Fruit fly (Drosophila melanogaster): Measurements from ENCODE around the gene larp.

The larp gene

dm6 chr3R:28335462-28335998 is 710 bp downstream of the larp start (continued):
- TF ChIP-seq corto (GFP tag; optimal IDR thresholded peaks at IDR 0.05), result no peak
- TF ChIP-seq trh (GFP tag; optimal IDR thresholded peaks at IDR 0.05), result no peak
- TF ChIP-seq vnd (GFP tag; IDR thresholded peaks at IDR 0.05; ENCODE audit: partially characterized antibody), result no peak
- TF ChIP-seq CG17612 (GFP tag; IDR thresholded peaks at IDR 0.05), result no peak
- peak; percentile 71 for TF ChIP-seq Lhr (GFP tag; optimal IDR thresholded peaks at IDR 0.05)
- TF ChIP-seq CTCF (GFP tag; optimal IDR thresholded peaks at IDR 0.05), result peak; percentile 6
- peak; percentile 78 for TF ChIP-seq CG13424 (tag; optimal IDR thresholded peaks at IDR 0.05)
- TF ChIP-seq CG4730 (GFP tag; IDR thresholded peaks at IDR 0.05), result peak; percentile 61
- peak; percentile 60 for TF ChIP-seq org-1 (GFP tag; optimal IDR thresholded peaks at IDR 0.05)
- peak; percentile 40 for TF ChIP-seq CG12155 (GFP tag; optimal IDR thresholded peaks at IDR 0.05)
- peak; percentile 32 for TF ChIP-seq exex (tag; optimal IDR thresholded peaks at IDR 0.05)
- TF ChIP-seq tup (GFP tag; optimal IDR thresholded peaks at IDR 0.05), result peak; percentile 59
- peak; percentile 78 for TF ChIP-seq CG12659 (GFP tag; optimal IDR thresholded peaks at IDR 0.05)
- TF ChIP-seq wor (GFP tag; IDR thresholded peaks at IDR 0.05), result no peak
- TF ChIP-seq unpg (GFP tag; optimal IDR thresholded peaks at IDR 0.05), result peak; percentile 75
- no peak; the same call in 1 of the 2 replicates for TF ChIP-seq ro (GFP tag; IDR thresholded peaks at IDR 0.05)
- peak; percentile 57 for TF ChIP-seq CG10366 (GFP tag; IDR thresholded peaks at IDR 0.05)
- TF ChIP-seq CG12071 (GFP tag; optimal IDR thresholded peaks at IDR 0.05), result peak; percentile 53
- no peak for TF ChIP-seq hbn (GFP tag; IDR thresholded peaks at IDR 0.05; ENCODE audit: partially characterized antibody)
- peak; percentile 8 for TF ChIP-seq fd102C (GFP tag; optimal IDR thresholded peaks at IDR 0.05)
- peak; percentile 83 for TF ChIP-seq CG31441 (GFP tag; IDR thresholded peaks at IDR 0.05)
- peak; percentile 41 for TF ChIP-seq CG30431 (GFP tag; optimal IDR thresholded peaks at IDR 0.05)
- peak; percentile 68; the same call in 2 of the 3 replicates for TF ChIP-seq CG17361 (GFP tag; IDR thresholded peaks at IDR 0.05)
- peak in 1 of 2 experiments; percentile 70 for TF ChIP-seq bsh (GFP tag; optimal IDR thresholded peaks at IDR 0.05)
- peak; percentile 70; the same call in 2 of the 3 replicates for TF ChIP-seq Dbx (GFP tag; IDR thresholded peaks at IDR 0.05)
- peak; percentile 50 for TF ChIP-seq BEAF-32 (GFP tag; optimal IDR thresholded peaks at IDR 0.05)
- no peak for TF ChIP-seq Dll (GFP tag; IDR thresholded peaks at IDR 0.05; ENCODE audit: partially characterized antibody)
- peak; percentile 62 for TF ChIP-seq CG12942 (GFP tag; optimal IDR thresholded peaks at IDR 0.05)
- TF ChIP-seq Aef1 (GFP tag; IDR thresholded peaks at IDR 0.05), result peak; percentile 45; the same call in 2 of the 3 replicates
- TF ChIP-seq nmo (GFP tag; optimal IDR thresholded peaks at IDR 0.05), result peak; percentile 87
- peak; percentile 56 for TF ChIP-seq D19B (GFP tag; optimal IDR thresholded peaks at IDR 0.05)
- TF ChIP-seq CG10979 (tag; optimal IDR thresholded peaks at IDR 0.05), result peak; percentile 72
- peak; percentile 59; the same call in 1 of the 3 replicates for TF ChIP-seq CG6791 (GFP tag; IDR thresholded peaks at IDR 0.05; ENCODE audit: partially characterized antibody)
- TF ChIP-seq CG7372 (GFP tag; IDR thresholded peaks at IDR 0.05), result peak; percentile 68
- TF ChIP-seq CG2678 (tag; optimal IDR thresholded peaks at IDR 0.05), result peak; percentile 74
- TF ChIP-seq Atf6 (GFP tag; IDR thresholded peaks at IDR 0.05), result peak; percentile 65; the same call in 1 of the 2 replicates
- TF ChIP-seq CG8924 (tag; optimal IDR thresholded peaks at IDR 0.05), result peak; percentile 62
- no peak for TF ChIP-seq Lim3 (GFP tag; IDR thresholded peaks at IDR 0.05)
- peak; percentile 71 for TF ChIP-seq CG11695 (GFP tag; IDR thresholded peaks at IDR 0.05)
- no peak for TF ChIP-seq sc (optimal IDR thresholded peaks at IDR 0.05)
- TF ChIP-seq sc (GFP tag; optimal IDR thresholded peaks at IDR 0.05), result peak; percentile 64
- 0 out of 2 replicates have a peak, but pooled peaks have one; percentile 38 for TF ChIP-seq ham (GFP tag; IDR thresholded peaks at IDR 0.05)
- no peak for TF ChIP-seq Sry-β (GFP tag; optimal IDR thresholded peaks at IDR 0.05)
- peak; percentile 74 for TF ChIP-seq CG11504 (tag; optimal IDR thresholded peaks at IDR 0.05)
- peak; percentile 99 for TF ChIP-seq trem (tag; optimal IDR thresholded peaks at IDR 0.05)
- peak; percentile 78 for TF ChIP-seq lmd (GFP tag; IDR thresholded peaks at IDR 0.05)
- peak; percentile 44; the same call in 1 of the 2 replicates for TF ChIP-seq sens-2 (GFP tag; IDR thresholded peaks at IDR 0.05)
- TF ChIP-seq Sin3A (optimal IDR thresholded peaks at IDR 0.05), result peak; percentile 91
- peak; percentile 35 for TF ChIP-seq Deaf1 (tag; optimal IDR thresholded peaks at IDR 0.05)
- peak; percentile 86 for TF ChIP-seq CG34376 (GFP tag; optimal IDR thresholded peaks at IDR 0.05)

Measured in whole organism, embryonic.